Worm (Caenorhabditis elegans) whole organism, L3 larva: ENCODE data around the gene C07E3.9.

Experiments used
- R02D3.7 ChIP-seq: fragments of 150-350 bp; optimal IDR thresholded peaks from 2 replicates; lab custom pipeline; 2014; ENCODE audit warnings: missing biosample characterization, missing genetic modification characterization
- ama-1 ChIP-seq: fragments of 150-350 bp; optimal IDR thresholded peaks from 2 replicates; lab custom pipeline; 2018
- ceh-16 ChIP-seq: sonication (generic microtip); optimal IDR thresholded peaks from 2 replicates; lab custom pipeline; 2017; ENCODE audit warnings: missing biosample characterization, missing genetic modification characterization
- ceh-28 ChIP-seq: fragments of 150-350 bp; optimal IDR thresholded peaks from 2 replicates; lab custom pipeline; 2014; ENCODE audit warnings: missing biosample characterization, missing genetic modification reagents, missing genetic modification characterization
- ceh-82 ChIP-seq: fragments of 150-350 bp; optimal IDR thresholded peaks from 2 replicates; lab custom pipeline; 2014; ENCODE audit warnings: missing biosample characterization, missing genetic modification characterization
- ceh-9 ChIP-seq: sonication (generic microtip); optimal IDR thresholded peaks from 2 replicates; lab custom pipeline; 2018; ENCODE audit warnings: missing biosample characterization, missing genetic modification characterization
- daf-12 ChIP-seq: fragments of 150-350 bp; optimal IDR thresholded peaks from 2 replicates; lab custom pipeline; 2014; ENCODE audit warnings: missing biosample characterization, missing genetic modification reagents, missing genetic modification characterization
- egl-27 ChIP-seq: sonication (generic microtip); optimal IDR thresholded peaks from 4 replicates; lab custom pipeline; 2017; ENCODE audit warnings: missing biosample characterization, missing genetic modification reagents, missing genetic modification characterization
- egl-5 ChIP-seq: fragments of 150-350 bp; optimal IDR thresholded peaks from 2 replicates; lab custom pipeline; 2017; ENCODE audit warnings: missing biosample characterization, missing genetic modification reagents, missing genetic modification characterization, inconsistent platforms
- elt-1 ChIP-seq: fragments of 150-350 bp; optimal IDR thresholded peaks from 2 replicates; lab custom pipeline; 2014; ENCODE audit warnings: missing biosample characterization, missing genetic modification characterization
- elt-2 ChIP-seq: sonication (generic microtip); optimal IDR thresholded peaks from 2 replicates; lab custom pipeline; 2016; ENCODE audit warnings: missing genetic modification reagents, mild to moderate bottlenecking, missing genetic modification characterization, missing compliant biosample characterization
- eor-1 ChIP-seq, 2 experiments: fragments of 150-350 bp; optimal IDR thresholded peaks; 2 replicates each; lab custom pipeline; 2014 to 2018; ENCODE audit warnings: missing biosample characterization in 2 of 2, missing genetic modification characterization in 2 of 2
- fkh-2 ChIP-seq: fragments of 150-350 bp; optimal IDR thresholded peaks from 2 replicates; lab custom pipeline; 2014; ENCODE audit warnings: missing biosample characterization, missing genetic modification reagents, missing genetic modification characterization
- fos-1 ChIP-seq: fragments of 150-350 bp; optimal IDR thresholded peaks from 2 replicates; lab custom pipeline; 2014; ENCODE audit warnings: missing biosample characterization, missing genetic modification characterization
- hmg-11 ChIP-seq: sonication (generic microtip); optimal IDR thresholded peaks from 2 replicates; lab custom pipeline; 2016; ENCODE audit warnings: missing genetic modification characterization, missing compliant biosample characterization
- lin-15B ChIP-seq: fragments of 150-350 bp; optimal IDR thresholded peaks from 2 replicates; lab custom pipeline; 2014; ENCODE audit warnings: missing biosample characterization, missing genetic modification characterization
- lin-39 ChIP-seq: fragments of 150-350 bp; optimal IDR thresholded peaks from 2 replicates; lab custom pipeline; 2018; ENCODE audit warnings: missing biosample characterization, missing genetic modification reagents, missing genetic modification characterization
- lsy-12 ChIP-seq: sonication (generic microtip); optimal IDR thresholded peaks from 2 replicates; lab custom pipeline; 2016; ENCODE audit warnings: mild to moderate bottlenecking, missing genetic modification characterization, missing compliant biosample characterization
- nfya-1 ChIP-seq: sonication (generic microtip); optimal IDR thresholded peaks from 2 replicates; lab custom pipeline; 2017; ENCODE audit warnings: missing genetic modification characterization, mild to moderate bottlenecking, missing compliant biosample characterization, antibody characterized with exemption, moderate library complexity; ENCODE audit not compliant: insufficient read depth
- nhr-11 ChIP-seq: fragments of 150-350 bp; optimal IDR thresholded peaks from 2 replicates; lab custom pipeline; 2014; ENCODE audit warnings: missing biosample characterization, missing genetic modification characterization
- nhr-12 ChIP-seq: fragments of 150-350 bp; optimal IDR thresholded peaks from 2 replicates; lab custom pipeline; 2014; ENCODE audit warnings: missing biosample characterization, missing genetic modification characterization
- nhr-23 ChIP-seq: fragments of 150-350 bp; optimal IDR thresholded peaks from 2 replicates; lab custom pipeline; 2014; ENCODE audit warnings: missing biosample characterization, missing genetic modification reagents, missing genetic modification characterization
- nhr-237 ChIP-seq: fragments of 150-350 bp; optimal IDR thresholded peaks from 2 replicates; lab custom pipeline; 2014; ENCODE audit warnings: missing biosample characterization, missing genetic modification characterization
- nhr-25 ChIP-seq: sonication (generic microtip); optimal IDR thresholded peaks from 2 replicates; lab custom pipeline; 2017; ENCODE audit warnings: missing biosample characterization, missing genetic modification characterization
- nhr-28 ChIP-seq: fragments of 150-350 bp; optimal IDR thresholded peaks from 2 replicates; lab custom pipeline; 2014; ENCODE audit warnings: missing biosample characterization, missing genetic modification characterization
- nhr-43 ChIP-seq: sonication (generic microtip); optimal IDR thresholded peaks from 2 replicates; lab custom pipeline; 2016; ENCODE audit warnings: mild to moderate bottlenecking, missing genetic modification characterization, missing compliant biosample characterization; ENCODE audit not compliant: poor library complexity, severe bottlenecking
- nhr-67 ChIP-seq: fragments of 150-350 bp; optimal IDR thresholded peaks from 2 replicates; lab custom pipeline; 2014; ENCODE audit warnings: missing biosample characterization, missing genetic modification characterization
- pha-4 ChIP-seq: fragments of 150-350 bp; optimal IDR thresholded peaks from 2 replicates; lab custom pipeline; 2014; ENCODE audit warnings: missing biosample characterization, missing genetic modification reagents, missing genetic modification characterization
- pqm-1 ChIP-seq: fragments of 150-350 bp; optimal IDR thresholded peaks from 2 replicates; lab custom pipeline; 2017; ENCODE audit warnings: missing biosample characterization, missing genetic modification characterization, inconsistent platforms
- sea-2 ChIP-seq: fragments of 150-350 bp; sonication (generic microtip); optimal IDR thresholded peaks from 4 replicates; lab custom pipeline; 2014; ENCODE audit warnings: missing biosample characterization, missing genetic modification reagents, missing genetic modification characterization
- skn-1 ChIP-seq: fragments of 150-350 bp; optimal IDR thresholded peaks from 2 replicates; lab custom pipeline; 2014; ENCODE audit warnings: missing biosample characterization, missing genetic modification characterization
- snpc-4 ChIP-seq: fragments of 150-350 bp; optimal IDR thresholded peaks from 2 replicates; lab custom pipeline; 2014; ENCODE audit warnings: missing biosample characterization, missing genetic modification characterization
- tbx-2 ChIP-seq: sonication (generic microtip); optimal IDR thresholded peaks from 2 replicates; lab custom pipeline; 2016; ENCODE audit warnings: mild to moderate bottlenecking, missing genetic modification characterization, missing compliant biosample characterization
- unc-62 ChIP-seq: fragments of 150-350 bp; sonication (generic microtip); optimal IDR thresholded peaks from 4 replicates; lab custom pipeline; 2014; ENCODE audit warnings: missing biosample characterization, missing genetic modification reagents, missing genetic modification characterization
- zag-1 ChIP-seq: fragments of 150-350 bp; optimal IDR thresholded peaks from 2 replicates; lab custom pipeline; 2014; ENCODE audit warnings: missing biosample characterization, missing genetic modification characterization
- ztf-11 ChIP-seq: fragments of 150-350 bp; optimal IDR thresholded peaks from 2 replicates; lab custom pipeline; 2014; ENCODE audit warnings: missing biosample characterization, missing genetic modification characterization
- ztf-4 ChIP-seq: fragments of 150-350 bp; optimal IDR thresholded peaks from 2 replicates; lab custom pipeline; 2014; ENCODE audit warnings: missing biosample characterization, missing genetic modification characterization

The C07E3.9 gene

DNA sequence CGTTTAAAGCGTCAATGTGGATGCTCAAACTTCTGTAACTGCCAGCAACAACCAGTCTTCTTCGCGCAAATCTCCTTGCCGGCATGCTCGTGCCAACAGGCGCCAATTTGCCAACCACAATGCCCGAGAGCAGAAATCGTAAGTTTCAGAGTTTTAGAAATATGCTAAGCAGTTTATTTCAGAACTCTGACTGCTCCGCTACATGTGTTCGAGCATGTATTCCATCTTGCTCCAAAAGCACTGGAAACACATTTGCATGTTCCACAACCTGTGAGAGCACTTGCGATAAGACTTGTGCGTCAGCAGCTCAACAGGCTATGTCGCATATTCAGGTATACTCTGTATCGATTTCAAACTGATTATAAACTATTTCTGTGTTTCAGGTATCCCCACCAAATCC, 20.8 kb upstream of the C07E3.9 start:
- TF ChIP-seq ama-1, result no peak
- TF ChIP-seq fos-1 (tag; lab: Kevin White, UChicago), result no peak
- TF ChIP-seq elt-1 (tag; lab: Kevin White, UChicago), result no peak
- no peak for TF ChIP-seq nhr-28
- no peak for TF ChIP-seq daf-12
- TF ChIP-seq unc-62, result no peak
- no peak for TF ChIP-seq nhr-67 (tag; lab: Kevin White, UChicago)
- no peak for TF ChIP-seq ztf-4 (tag; lab: Kevin White, UChicago)
- no peak for TF ChIP-seq snpc-4 (tag; lab: Kevin White, UChicago)
- TF ChIP-seq egl-5 (tag; lab: Kevin White, UChicago), result no peak

DNA sequence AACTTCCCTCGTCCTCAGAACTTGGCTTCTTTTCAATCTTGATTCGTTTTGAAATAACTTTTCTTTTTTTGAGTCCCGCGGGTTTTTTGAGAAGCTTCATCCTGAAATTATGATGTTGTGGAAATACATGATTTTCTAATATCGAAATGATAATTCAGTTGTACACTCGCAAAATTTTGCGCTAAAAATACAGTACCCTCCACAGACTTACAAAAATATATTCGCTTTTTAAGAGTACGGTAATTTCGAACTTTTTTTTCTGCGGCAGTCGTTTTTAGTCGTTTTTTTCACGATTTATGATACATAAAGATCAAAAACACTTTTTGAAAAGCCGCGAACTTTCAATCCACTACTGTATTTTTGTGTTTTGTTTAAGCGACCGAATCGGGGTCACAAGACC, 5.5 kb upstream of the C07E3.9 start, which contains the start of gene pro-2:
Gene pro-2, minus strand, starts transcription at position 101 of the 400 bp plus-strand sequence.
- TF ChIP-seq nhr-43, result no peak
- TF ChIP-seq ztf-4 (tag; lab: Kevin White, UChicago), result no peak
- TF ChIP-seq ama-1, result no peak
- TF ChIP-seq nfya-1 (tag; lab: Kevin White, UChicago), result no peak
- no peak for TF ChIP-seq nhr-12 (tag; lab: Kevin White, UChicago)
- TF ChIP-seq nhr-11, result no peak
- TF ChIP-seq elt-2 (tag; lab: Kevin White, UChicago), result no peak

DNA sequence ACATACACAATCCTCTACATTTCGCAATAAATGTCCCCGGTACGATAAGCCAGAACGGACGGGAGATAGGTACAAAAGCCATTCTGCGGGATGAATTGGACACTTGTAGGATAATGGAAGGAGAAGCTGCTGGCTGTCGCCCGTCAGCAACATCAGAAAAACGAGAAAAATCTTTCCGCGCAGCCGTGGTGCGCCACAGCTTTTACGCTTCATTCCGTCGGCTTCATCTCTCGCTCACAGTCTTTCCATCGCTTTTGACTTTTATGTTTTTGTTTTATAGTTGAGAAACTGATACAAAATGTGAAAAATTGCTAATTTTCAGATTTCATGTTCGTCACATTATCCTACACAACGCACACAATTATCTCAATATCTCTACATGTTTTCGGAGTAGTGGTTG, 4.5 kb upstream of the C07E3.9 start, which contains the start of gene C07E3.10:
Gene C07E3.10, plus strand, starts transcription at position 301 of the 400 bp plus-strand sequence.
- TF ChIP-seq hmg-11 (tag; lab: Kevin White, UChicago), result no peak

DNA sequence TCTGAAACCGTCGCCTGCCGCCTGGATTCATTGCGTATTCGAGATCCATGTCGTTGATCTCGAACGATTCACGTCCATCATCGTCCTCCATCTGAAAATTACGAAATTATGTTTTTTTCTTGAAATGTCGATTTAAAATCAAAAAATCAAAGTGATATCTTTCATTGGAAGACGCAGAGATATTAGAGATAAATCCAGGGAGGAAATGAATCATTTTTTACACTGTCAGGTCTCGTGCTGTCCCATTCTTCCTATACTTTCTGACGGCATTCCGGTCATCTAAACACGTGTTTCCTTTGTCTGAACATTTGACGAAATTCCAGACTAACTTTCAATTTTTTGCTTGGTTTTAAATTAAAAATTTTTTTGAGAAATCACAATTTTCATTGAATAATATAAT, 641 bp upstream of the C07E3.9 start, which contains the start of gene stip-1:
Gene stip-1, minus strand, starts transcription at position 98 of the 400 bp plus-strand sequence.
- TF ChIP-seq tbx-2 (tag; lab: Kevin White, UChicago), result no peak

DNA sequence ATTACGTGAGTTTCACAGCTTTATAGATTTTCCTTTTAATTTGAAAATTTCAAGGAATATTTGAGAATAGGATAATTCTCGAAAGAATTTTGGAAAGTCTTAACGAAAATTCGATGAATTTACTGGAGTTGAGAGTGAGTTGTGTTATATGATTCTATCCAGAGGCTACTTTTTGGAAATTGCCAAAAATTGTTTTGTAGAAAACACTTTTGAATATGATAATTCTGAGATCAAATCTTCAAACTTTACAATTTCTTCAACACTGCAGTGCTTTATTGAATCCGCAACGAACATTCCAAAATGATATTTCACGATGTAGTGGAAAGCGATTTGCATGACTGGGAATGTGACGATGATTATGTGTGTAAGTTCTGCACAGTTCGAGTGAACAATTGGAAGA, 1.4 kb downstream of the C07E3.9 start, which contains the start of gene C07E3.8:
Gene C07E3.8, plus strand, starts transcription at position 301 of the 400 bp plus-strand sequence.
- TF ChIP-seq nhr-12 (tag; lab: Kevin White, UChicago), result no peak
- TF ChIP-seq ceh-16 (tag; lab: Kevin White, UChicago), result no peak
- TF ChIP-seq hmg-11 (tag; lab: Kevin White, UChicago), result no peak
- no peak for TF ChIP-seq tbx-2 (tag; lab: Kevin White, UChicago)
- TF ChIP-seq ceh-28 (tag; lab: Kevin White, UChicago), result no peak
- no peak for TF ChIP-seq skn-1 (tag; lab: Kevin White, UChicago)
- TF ChIP-seq ztf-11 (tag; lab: Kevin White, UChicago), result no peak
- no peak for TF ChIP-seq lin-39 (tag; lab: Kevin White, UChicago)
- no peak for TF ChIP-seq nhr-67 (tag; lab: Kevin White, UChicago)
- no peak for TF ChIP-seq fos-1 (tag; lab: Kevin White, UChicago)
- TF ChIP-seq nhr-25 (tag; lab: Kevin White, UChicago), result no peak
- TF ChIP-seq pqm-1 (tag; lab: Kevin White, UChicago), result no peak
- TF ChIP-seq ama-1, result no peak
- no peak for TF ChIP-seq eor-1 (tag; optimal IDR thresholded peaks at IDR 0.05; lab: Kevin White, UChicago)
- no peak for TF ChIP-seq egl-5 (tag; lab: Kevin White, UChicago)

DNA sequence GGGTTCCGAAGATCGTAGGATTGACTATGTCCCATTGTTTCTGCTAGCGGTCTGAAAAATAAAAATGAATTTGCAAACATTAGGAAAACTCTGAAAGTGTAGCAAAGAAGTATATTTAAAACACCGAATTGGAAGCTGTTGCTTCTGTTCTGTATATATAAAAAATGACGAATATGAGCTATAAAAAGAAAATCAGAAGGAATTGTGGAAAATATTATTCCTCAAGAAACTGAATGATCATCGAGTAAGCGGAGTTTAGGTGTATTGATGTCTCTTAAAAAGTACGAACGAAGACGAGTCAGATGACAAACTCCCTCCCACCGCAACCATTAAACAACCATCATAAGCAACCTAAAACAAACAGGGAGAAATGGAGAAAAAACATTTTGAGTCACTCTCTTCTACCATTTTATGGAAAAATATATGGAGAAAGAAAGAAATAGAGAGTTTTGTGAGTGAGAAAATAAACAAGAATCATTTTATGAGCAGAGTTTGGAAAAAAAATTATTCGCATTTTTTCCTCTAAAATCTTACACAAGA, 7.0 kb downstream of the C07E3.9 start, which contains the start of gene C07E3.3:
Gene C07E3.3, minus strand, starts transcription at position 51 of the 540 bp plus-strand sequence.
- TF ChIP-seq pha-4 (peak; percentile 74), nhr-23 (no peak)

DNA sequence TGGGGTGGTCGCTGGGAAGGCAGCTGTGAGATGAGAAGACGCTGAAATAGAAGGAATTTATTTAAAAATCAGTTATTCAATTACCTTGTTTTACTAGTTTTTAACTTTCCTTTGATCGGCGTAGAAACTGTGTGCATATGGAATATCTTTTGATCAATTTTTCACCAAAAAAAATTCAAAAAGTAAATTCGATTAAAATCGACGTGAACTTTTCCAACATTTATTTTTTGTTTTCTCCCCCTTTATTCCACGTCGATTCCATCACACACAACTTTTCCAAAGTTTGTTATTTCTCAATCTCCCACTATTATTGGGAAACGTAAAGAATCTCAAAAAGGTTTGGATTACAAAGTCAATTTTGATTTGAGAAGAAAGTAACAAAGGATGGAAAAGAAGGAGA, 9.9 kb downstream of the C07E3.9 start, which contains the start of gene C07E3.4:
Gene C07E3.4, plus strand, starts transcription at position 301 of the 400 bp plus-strand sequence.
- TF ChIP-seq nhr-11 (no peak), lin-39 (tag; lab: Kevin White, UChicago) (no peak)

DNA sequence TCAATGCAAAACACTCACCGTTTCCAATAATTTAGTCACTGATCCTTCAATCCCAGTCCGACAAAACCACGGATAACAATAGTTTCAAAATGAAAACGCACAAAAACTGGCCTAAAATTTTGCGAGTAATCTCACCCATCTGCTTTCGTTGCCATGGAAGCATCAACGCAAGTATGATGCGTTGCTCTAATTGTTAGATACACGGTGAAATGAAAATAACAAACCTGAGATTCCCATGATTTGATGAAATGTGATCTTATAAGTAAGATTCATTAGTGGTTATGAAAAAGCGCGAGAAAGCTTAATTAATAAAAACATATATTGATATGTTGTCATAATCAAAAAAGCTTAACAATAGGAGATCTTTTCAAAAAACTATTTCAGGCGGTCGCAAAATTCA, 16.6 kb downstream of the C07E3.9 start, which contains the start of gene ceh-57:
Gene ceh-57, minus strand, starts transcription at position 95 of the 400 bp plus-strand sequence.
- no peak for TF ChIP-seq ama-1
- TF ChIP-seq R02D3.7 (tag; lab: Kevin White, UChicago), result no peak
- TF ChIP-seq egl-5 (tag; lab: Kevin White, UChicago), result no peak
- TF ChIP-seq elt-2 (tag; lab: Kevin White, UChicago), result no peak
- no peak for TF ChIP-seq ceh-28 (tag; lab: Kevin White, UChicago)
- no peak for TF ChIP-seq elt-1 (tag; lab: Kevin White, UChicago)
- no peak for TF ChIP-seq lin-15B
- no peak for TF ChIP-seq nhr-43
- TF ChIP-seq nhr-28, result no peak
- no peak for TF ChIP-seq fkh-2 (tag; lab: Kevin White, UChicago)
- TF ChIP-seq hmg-11 (tag; lab: Kevin White, UChicago), result no peak
- TF ChIP-seq ceh-9 (tag; lab: Kevin White, UChicago), result no peak
- TF ChIP-seq egl-27, result no peak
- no peak for TF ChIP-seq snpc-4 (tag; lab: Kevin White, UChicago)
- TF ChIP-seq sea-2 (GFP tag; lab: Kevin White, UChicago), result no peak
- TF ChIP-seq ztf-11 (tag; lab: Kevin White, UChicago), result no peak
- TF ChIP-seq ceh-82 (tag; lab: Kevin White, UChicago), result no peak
- TF ChIP-seq zag-1 (tag; lab: Kevin White, UChicago), result no peak
- no peak for TF ChIP-seq nhr-237 (tag; lab: Kevin White, UChicago)
- TF ChIP-seq lsy-12 (tag; lab: Kevin White, UChicago), result no peak
